Worm (Caenorhabditis elegans) whole organism, midembryonic: ENCODE measurements around the gene srbc-65.

Experiments used
- T22C8.4 ChIP-seq: fragments of 200-800 bp; sonication (Bioruptor generic); IDR thresholded peaks from 2 replicates; pipeline ENCODE4 v1.3.6; 2022; ENCODE audit warnings: missing genetic modification characterization, missing compliant biosample characterization
- cog-1 ChIP-seq: sonication (generic microtip); optimal IDR thresholded peaks from 2 replicates; lab custom pipeline; 2016; ENCODE audit warnings: missing genetic modification characterization, missing compliant biosample characterization
- flt-1 ChIP-seq: fragments of 200-800 bp; sonication (Bioruptor generic); IDR thresholded peaks from 2 replicates; pipeline ENCODE4 v1.3.6; 2022; ENCODE audit warnings: missing genetic modification characterization, missing compliant biosample characterization
- klf-2 ChIP-seq: fragments of 200-800 bp; sonication (Bioruptor generic); conservative IDR thresholded peaks from 2 replicates; pipeline ENCODE4 v1.3.6; 2022; ENCODE audit warnings: missing genetic modification reagents, missing genetic modification characterization, missing compliant biosample characterization
- med-1 ChIP-seq: sonication (generic microtip); optimal IDR thresholded peaks from 2 replicates; lab custom pipeline; 2017; ENCODE audit warnings: missing genetic modification characterization, mild to moderate bottlenecking, missing compliant biosample characterization, antibody characterized with exemption, missing genetic modification reagents; ENCODE audit not compliant: insufficient read depth
- ref-1 ChIP-seq: fragments of 200-800 bp; sonication (Bioruptor generic); conservative IDR thresholded peaks from 2 replicates; pipeline ENCODE4 v1.3.6; 2022; ENCODE audit warnings: missing genetic modification reagents, missing genetic modification characterization, missing compliant biosample characterization
- tab-1 ChIP-seq: fragments of 200-800 bp; sonication (Bioruptor generic); IDR thresholded peaks from 2 replicates; pipeline ENCODE4 v1.3.6; 2022; ENCODE audit warnings: missing genetic modification characterization, missing compliant biosample characterization
- ztf-23 ChIP-seq: fragments of 200-800 bp; sonication (Bioruptor generic); IDR thresholded peaks from 2 replicates; pipeline ENCODE4 v1.3.6; 2022; ENCODE audit warnings: missing genetic modification reagents, missing genetic modification characterization, missing compliant biosample characterization
- ztf-29 ChIP-seq: fragments of 200-800 bp; sonication (Bioruptor generic); IDR thresholded peaks from 2 replicates; pipeline ENCODE4 v1.3.6; 2022; ENCODE audit warnings: missing genetic modification reagents, missing genetic modification characterization, missing compliant biosample characterization

srbc-65 gene

ce11 chrV:16527796-16528195, 23.0 kb upstream of the srbc-65 start, which contains the start of gene F36D3.16:
Gene F36D3.16, plus strand, starts transcription at chrV:16528096.
- TF ChIP-seq ztf-29 (GFP tag; lab: Robert Waterston, UW): no peak
- TF ChIP-seq T22C8.4 (GFP tag; lab: Robert Waterston, UW): no peak
- no peak for TF ChIP-seq ztf-23 (GFP tag; lab: Robert Waterston, UW)
- no peak for TF ChIP-seq med-1 (GFP tag; lab: Kevin White, UChicago)
- TF ChIP-seq cog-1 (tag; lab: Kevin White, UChicago): no peak
- TF ChIP-seq tab-1 (GFP tag; lab: Robert Waterston, UW): no peak
- no peak for TF ChIP-seq klf-2 (GFP tag; lab: Robert Waterston, UW)
- no peak for TF ChIP-seq ref-1 (GFP tag; lab: Robert Waterston, UW)
- no peak for TF ChIP-seq flt-1 (GFP tag; lab: Robert Waterston, UW)

ce11 chrV:16534000-16534399, 16.8 kb upstream of the srbc-65 start, which contains the start of gene cpr-2:
Gene cpr-2, minus strand, starts transcription at chrV:16534100.
- TF ChIP-seq med-1 (GFP tag; lab: Kevin White, UChicago): no peak
- no peak for TF ChIP-seq T22C8.4 (GFP tag; lab: Robert Waterston, UW)
- no peak for TF ChIP-seq ref-1 (GFP tag; lab: Robert Waterston, UW)
- no peak for TF ChIP-seq klf-2 (GFP tag; lab: Robert Waterston, UW)
- no peak for TF ChIP-seq flt-1 (GFP tag; lab: Robert Waterston, UW)
- no peak for TF ChIP-seq ztf-23 (GFP tag; lab: Robert Waterston, UW)
- no peak for TF ChIP-seq cog-1 (tag; lab: Kevin White, UChicago)
- TF ChIP-seq tab-1 (GFP tag; lab: Robert Waterston, UW): no peak
- no peak for TF ChIP-seq ztf-29 (GFP tag; lab: Robert Waterston, UW)

ce11 chrV:16535172-16535571, 15.6 kb upstream of the srbc-65 start, which contains the start of gene Y32B12B.8:
Gene Y32B12B.8, plus strand, starts transcription at chrV:16535472.
- TF ChIP-seq tab-1 (GFP tag; lab: Robert Waterston, UW): no peak
- TF ChIP-seq ztf-23 (GFP tag; lab: Robert Waterston, UW): no peak
- no peak for TF ChIP-seq klf-2 (GFP tag; lab: Robert Waterston, UW)
- TF ChIP-seq ref-1 (GFP tag; lab: Robert Waterston, UW): no peak
- TF ChIP-seq ztf-29 (GFP tag; lab: Robert Waterston, UW): no peak
- no peak for TF ChIP-seq flt-1 (GFP tag; lab: Robert Waterston, UW)
- TF ChIP-seq T22C8.4 (GFP tag; lab: Robert Waterston, UW): no peak
- TF ChIP-seq cog-1 (tag; lab: Kevin White, UChicago): no peak
- TF ChIP-seq med-1 (GFP tag; lab: Kevin White, UChicago): no peak

- TF ChIP-seq ref-1 (GFP tag; lab: Robert Waterston, UW): no peak
- no peak for TF ChIP-seq flt-1 (GFP tag; lab: Robert Waterston, UW)
- no peak for TF ChIP-seq ztf-29 (GFP tag; lab: Robert Waterston, UW)
- TF ChIP-seq ztf-23 (GFP tag; lab: Robert Waterston, UW): no peak
- TF ChIP-seq med-1 (GFP tag; lab: Kevin White, UChicago): no peak
- TF ChIP-seq T22C8.4 (GFP tag; lab: Robert Waterston, UW): no peak
- TF ChIP-seq klf-2 (GFP tag; lab: Robert Waterston, UW): no peak
- no peak for TF ChIP-seq cog-1 (tag; lab: Kevin White, UChicago)
- no peak for TF ChIP-seq tab-1 (GFP tag; lab: Robert Waterston, UW)
Measured at ce11 chrV:16536701-16537100, 14.1 kb upstream of the srbc-65 start, which contains the start of gene Y32B12B.1. Gene Y32B12B.1, plus strand, starts transcription at chrV:16537001.

- TF ChIP-seq T22C8.4 (GFP tag; lab: Robert Waterston, UW) (no peak), ref-1 (GFP tag; lab: Robert Waterston, UW) (no peak), flt-1 (GFP tag; lab: Robert Waterston, UW) (0 out of 2 replicates have a peak, but pooled peaks have one; percentile 27)
Measured at ce11 chrV:16537908-16538446, 12.8 kb upstream of the srbc-65 start, which contains the start of gene Y32B12B.2. Gene Y32B12B.2, plus strand, starts transcription at chrV:16538396.

ce11 chrV:16539666-16540065, 11.1 kb upstream of the srbc-65 start:
- TF ChIP-seq T22C8.4 (GFP tag; lab: Robert Waterston, UW) (no peak), ztf-23 (GFP tag; lab: Robert Waterston, UW) (no peak), med-1 (GFP tag; lab: Kevin White, UChicago) (no peak), ztf-29 (GFP tag; lab: Robert Waterston, UW) (no peak), cog-1 (tag; lab: Kevin White, UChicago) (no peak), klf-2 (GFP tag; lab: Robert Waterston, UW) (no peak), flt-1 (GFP tag; lab: Robert Waterston, UW) (no peak), tab-1 (GFP tag; lab: Robert Waterston, UW) (no peak), ref-1 (GFP tag; lab: Robert Waterston, UW) (no peak)

- no peak for TF ChIP-seq cog-1 (tag; lab: Kevin White, UChicago)
- no peak for TF ChIP-seq ref-1 (GFP tag; lab: Robert Waterston, UW)
- no peak for TF ChIP-seq med-1 (GFP tag; lab: Kevin White, UChicago)
- TF ChIP-seq T22C8.4 (GFP tag; lab: Robert Waterston, UW): no peak
- TF ChIP-seq ztf-23 (GFP tag; lab: Robert Waterston, UW): no peak
- TF ChIP-seq flt-1 (GFP tag; lab: Robert Waterston, UW): no peak
- no peak for TF ChIP-seq klf-2 (GFP tag; lab: Robert Waterston, UW)
- no peak for TF ChIP-seq tab-1 (GFP tag; lab: Robert Waterston, UW)
- no peak for TF ChIP-seq ztf-29 (GFP tag; lab: Robert Waterston, UW)
Measured at ce11 chrV:16540657-16541056, 10.1 kb upstream of the srbc-65 start.

- TF ChIP-seq tab-1 (GFP tag; lab: Robert Waterston, UW): peak; percentile 79
- TF ChIP-seq flt-1 (GFP tag; lab: Robert Waterston, UW): peak; percentile 84
- peak; percentile 86 for TF ChIP-seq ztf-23 (GFP tag; lab: Robert Waterston, UW)
- TF ChIP-seq ztf-29 (GFP tag; lab: Robert Waterston, UW): no peak; the same call in 1 of the 2 replicates
- TF ChIP-seq ref-1 (GFP tag; lab: Robert Waterston, UW): peak; percentile 83
- TF ChIP-seq klf-2 (GFP tag; lab: Robert Waterston, UW): peak; percentile 83
- no peak for TF ChIP-seq cog-1 (tag; lab: Kevin White, UChicago)
- TF ChIP-seq T22C8.4 (GFP tag; lab: Robert Waterston, UW): peak; percentile 60; the same call in 1 of the 2 replicates
Measured at ce11 chrV:16552929-16553328, 2.1 kb downstream of the srbc-65 start, which contains the start of gene Y32B12B.4. Gene Y32B12B.4, plus strand, starts transcription at chrV:16553327.
